Fruit fly (Drosophila melanogaster) Kc167 (cell line): ENCODE data around the gene mthl8.

Experiments used
- Myc ChIP-seq: fragments of >200 bp; optimal IDR thresholded peaks from 2 replicates; lab custom pipeline; 2017; ENCODE audit warnings: missing external identifiers
- Sin3A ChIP-seq: fragments of >200 bp; optimal IDR thresholded peaks from 2 replicates; lab custom pipeline; 2018; ENCODE audit warnings: missing external identifiers
- h ChIP-seq: fragments of >200 bp; optimal IDR thresholded peaks from 3 replicates; lab custom pipeline; 2018; ENCODE audit warnings: missing external identifiers
- insv ChIP-seq: fragments of >200 bp; optimal IDR thresholded peaks from 3 replicates; lab custom pipeline; 2018; ENCODE audit warnings: missing external identifiers
- psq ChIP-seq: fragments of >200 bp; optimal IDR thresholded peaks from 2 replicates; lab custom pipeline; 2017; ENCODE audit warnings: missing external identifiers
- ttk ChIP-seq: sonication (Bioruptor generic); optimal IDR thresholded peaks from 2 replicates; lab custom pipeline; 2017; ENCODE audit warnings: missing external identifiers

Gene mthl8

DNA sequence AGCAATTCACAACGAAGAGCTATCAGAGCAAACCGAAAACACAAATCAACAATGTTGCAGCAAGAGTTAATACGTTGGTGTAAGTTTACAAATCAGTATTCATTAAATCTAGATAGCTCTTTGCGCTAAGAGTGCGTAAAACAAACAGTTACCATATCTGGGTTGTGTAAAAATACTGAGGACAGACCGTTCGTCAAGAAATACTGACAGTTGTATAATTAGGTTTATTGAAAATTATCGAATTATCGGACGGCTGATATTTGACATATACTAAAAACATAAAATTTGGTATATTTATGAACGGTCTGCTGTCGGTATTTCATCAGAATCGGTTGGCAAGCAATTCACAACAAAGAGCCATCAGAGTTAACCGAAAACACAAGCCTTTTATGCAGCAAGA, at the start of gene mthl8:
Gene mthl8, plus strand, starts transcription at position 360 of the 400 bp plus-strand sequence.
- no peak for TF ChIP-seq psq (lab: Kevin White, UChicago)
- no peak for TF ChIP-seq h (lab: Kevin White, UChicago)
- no peak for TF ChIP-seq Sin3A (lab: Kevin White, UChicago)
- TF ChIP-seq insv (lab: Kevin White, UChicago): no peak
- no peak for TF ChIP-seq ttk (lab: Kevin White, UChicago)
- no peak for TF ChIP-seq Myc (lab: Kevin White, UChicago)

DNA sequence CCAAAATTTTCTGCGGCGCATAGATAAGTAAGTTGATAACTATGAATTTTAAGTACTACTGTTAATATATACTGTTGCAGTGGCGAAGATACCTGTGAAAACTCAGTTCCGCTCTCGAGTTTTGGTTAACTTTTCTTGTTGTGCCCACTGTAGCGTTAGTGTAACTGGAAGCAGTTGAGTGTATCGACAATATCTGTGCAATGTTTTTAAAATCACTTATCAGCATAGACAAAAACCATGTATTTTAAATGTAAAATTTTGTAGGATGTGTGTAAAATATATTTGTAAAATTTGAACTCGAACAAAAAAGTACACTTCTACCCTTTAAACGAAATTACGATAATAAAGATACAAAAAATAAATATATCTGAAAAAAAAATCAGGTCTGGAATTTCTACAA, 3.7 kb downstream of the mthl8 start:
- TF ChIP-seq ttk (lab: Kevin White, UChicago): no peak
- no peak for TF ChIP-seq insv (lab: Kevin White, UChicago)
- TF ChIP-seq psq (lab: Kevin White, UChicago): no peak
- no peak for TF ChIP-seq h (lab: Kevin White, UChicago)
- no peak for TF ChIP-seq Myc (lab: Kevin White, UChicago)
- no peak for TF ChIP-seq Sin3A (lab: Kevin White, UChicago)

DNA sequence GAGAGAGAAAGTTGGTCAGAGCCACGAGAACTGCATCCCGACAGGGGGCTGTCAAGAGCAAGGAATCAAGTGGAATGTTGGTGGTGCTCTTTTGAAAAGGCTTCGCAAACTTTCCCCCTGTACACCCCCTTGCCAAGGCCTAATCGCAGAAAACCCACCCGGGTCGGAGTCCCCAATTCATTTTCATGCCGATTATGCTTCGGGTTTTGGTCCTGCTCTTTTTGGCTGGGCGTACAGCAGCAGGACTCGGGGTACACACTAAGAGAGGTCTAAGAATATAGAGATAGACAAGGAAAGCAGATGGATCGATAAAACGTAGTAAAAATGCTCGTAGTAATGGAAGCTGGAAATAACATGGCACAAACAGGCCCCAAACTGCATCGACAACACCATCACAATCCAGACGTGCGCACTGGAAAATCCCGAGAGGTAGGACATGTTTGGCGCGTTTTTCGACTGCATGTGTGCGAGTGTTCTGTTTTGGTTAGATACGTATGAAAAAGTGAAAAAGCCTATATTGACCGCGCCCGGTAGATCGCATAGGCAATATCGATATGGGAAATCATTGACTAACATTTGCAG, 4.6 kb downstream of the mthl8 start:
- no peak for TF ChIP-seq h (lab: Kevin White, UChicago)
- TF ChIP-seq psq (lab: Kevin White, UChicago): no peak
- TF ChIP-seq ttk (lab: Kevin White, UChicago): no peak
- no peak for TF ChIP-seq Sin3A (lab: Kevin White, UChicago)

DNA sequence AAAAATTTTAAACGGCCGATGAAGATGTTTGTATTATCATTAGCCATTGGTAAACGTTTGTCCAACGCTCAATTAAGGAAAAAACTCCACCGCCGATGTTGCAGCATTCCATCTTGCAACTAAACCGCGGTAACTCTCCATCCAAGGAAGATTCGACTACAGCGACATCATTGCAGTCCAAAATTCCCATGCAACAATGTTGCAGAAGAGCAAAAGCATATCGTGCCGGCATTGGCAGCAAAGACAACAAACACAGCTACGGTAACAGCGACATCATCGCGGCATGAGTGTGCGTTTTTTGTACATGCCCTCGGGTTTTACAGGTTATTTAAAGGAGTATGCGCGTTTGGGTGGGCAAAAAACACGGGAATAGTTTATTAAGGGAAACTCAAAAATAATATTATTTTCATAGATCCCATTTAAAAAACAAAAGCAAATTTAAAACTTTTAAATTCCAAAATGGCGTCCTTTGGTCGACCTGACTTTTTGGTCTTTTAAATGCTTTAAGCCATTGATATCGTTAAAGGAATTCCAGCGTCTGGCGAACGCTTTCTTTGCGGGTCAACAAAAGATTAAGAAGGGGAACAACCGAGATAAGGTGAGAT, 7.5 kb downstream of the mthl8 start:
- no peak for TF ChIP-seq psq (lab: Kevin White, UChicago)
- TF ChIP-seq ttk (lab: Kevin White, UChicago): no peak
- TF ChIP-seq insv (lab: Kevin White, UChicago): no peak
- no peak for TF ChIP-seq Myc (lab: Kevin White, UChicago)
- no peak for TF ChIP-seq h (lab: Kevin White, UChicago)
- no peak for TF ChIP-seq Sin3A (lab: Kevin White, UChicago)

DNA sequence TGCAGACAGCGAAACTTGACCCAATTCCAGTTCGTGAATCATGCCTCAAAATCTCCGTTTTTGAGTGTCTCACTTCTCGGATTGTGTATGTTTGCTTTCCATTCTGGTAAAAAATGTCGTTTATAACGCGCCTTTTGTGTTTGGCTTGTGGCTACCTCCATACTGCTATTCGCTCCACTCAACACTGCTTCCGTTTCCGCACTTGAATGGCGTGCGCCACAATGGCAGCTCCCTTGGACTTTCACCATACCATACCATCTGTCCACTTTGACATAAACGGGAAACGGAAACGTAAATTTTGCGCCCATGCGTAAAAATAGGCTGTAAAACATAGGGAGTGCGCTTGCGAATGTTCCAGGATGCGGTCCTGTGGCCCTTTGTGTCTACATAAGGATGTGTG, 12.4 kb downstream of the mthl8 start:
- no peak for TF ChIP-seq Sin3A (lab: Kevin White, UChicago)
- TF ChIP-seq h (lab: Kevin White, UChicago): no peak
- no peak for TF ChIP-seq Myc (lab: Kevin White, UChicago)
- no peak for TF ChIP-seq psq (lab: Kevin White, UChicago)

DNA sequence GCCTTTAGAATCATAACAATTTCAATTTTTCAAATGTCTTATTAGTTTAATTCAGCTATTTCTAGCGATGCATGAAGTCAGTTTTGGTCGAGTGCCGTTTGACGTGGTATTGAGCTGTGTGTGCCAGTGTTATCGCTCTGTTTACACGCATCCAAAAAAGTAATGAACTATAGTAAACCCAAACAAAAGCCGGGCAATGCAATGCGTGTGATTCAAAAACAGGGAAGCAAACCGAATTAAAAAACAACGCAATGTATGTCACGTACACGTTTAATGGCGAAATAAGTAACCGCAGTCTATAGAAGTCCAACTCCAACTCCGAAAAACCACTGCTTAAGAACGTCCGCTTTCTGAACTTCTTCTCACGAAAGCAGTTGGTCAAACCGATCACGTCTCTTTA, 15.7 kb downstream of the mthl8 start:
- no peak for TF ChIP-seq psq (lab: Kevin White, UChicago)
- no peak for TF ChIP-seq insv (lab: Kevin White, UChicago)
- TF ChIP-seq h (lab: Kevin White, UChicago): no peak
- no peak for TF ChIP-seq ttk (lab: Kevin White, UChicago)
- TF ChIP-seq Myc (lab: Kevin White, UChicago): no peak
- no peak for TF ChIP-seq Sin3A (lab: Kevin White, UChicago)

DNA sequence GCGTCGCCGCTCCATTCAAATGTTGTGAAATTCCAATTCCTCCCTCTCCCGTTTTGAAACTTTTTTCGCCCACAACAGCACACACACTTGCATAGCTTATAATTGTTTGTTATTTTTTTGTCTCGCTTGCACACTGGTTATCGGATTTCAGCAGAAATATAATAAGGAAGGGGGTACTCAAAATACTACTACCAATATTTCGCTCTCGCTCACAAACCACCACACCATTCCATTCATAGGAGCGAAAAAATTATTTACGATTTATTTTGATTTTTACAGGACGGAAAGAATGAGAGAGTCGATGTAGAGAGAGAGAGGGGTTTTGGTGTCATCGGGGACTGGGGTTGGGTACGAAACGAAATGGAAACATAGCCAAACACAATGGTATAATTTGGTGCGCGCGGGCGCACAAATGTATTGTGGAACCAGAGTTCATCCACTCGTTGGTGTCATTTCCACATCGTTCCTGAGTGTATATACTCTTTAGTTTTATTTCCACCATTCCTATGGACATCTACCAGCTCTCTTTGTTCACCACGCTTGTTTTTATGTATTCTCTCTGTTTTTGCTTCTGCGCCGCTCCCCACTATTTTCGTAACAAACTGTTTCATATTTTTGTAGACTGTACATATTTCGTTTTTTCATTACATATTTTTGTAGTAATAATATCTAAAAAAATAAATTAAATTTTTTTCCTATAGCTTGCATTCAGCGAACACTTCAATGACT, 18.1 kb downstream of the mthl8 start:
- no peak for TF ChIP-seq Sin3A (lab: Kevin White, UChicago)
- no peak for TF ChIP-seq insv (lab: Kevin White, UChicago)
- no peak for TF ChIP-seq psq (lab: Kevin White, UChicago)
- no peak for TF ChIP-seq ttk (lab: Kevin White, UChicago)
- no peak for TF ChIP-seq h (lab: Kevin White, UChicago)
- no peak for TF ChIP-seq Myc (lab: Kevin White, UChicago)

DNA sequence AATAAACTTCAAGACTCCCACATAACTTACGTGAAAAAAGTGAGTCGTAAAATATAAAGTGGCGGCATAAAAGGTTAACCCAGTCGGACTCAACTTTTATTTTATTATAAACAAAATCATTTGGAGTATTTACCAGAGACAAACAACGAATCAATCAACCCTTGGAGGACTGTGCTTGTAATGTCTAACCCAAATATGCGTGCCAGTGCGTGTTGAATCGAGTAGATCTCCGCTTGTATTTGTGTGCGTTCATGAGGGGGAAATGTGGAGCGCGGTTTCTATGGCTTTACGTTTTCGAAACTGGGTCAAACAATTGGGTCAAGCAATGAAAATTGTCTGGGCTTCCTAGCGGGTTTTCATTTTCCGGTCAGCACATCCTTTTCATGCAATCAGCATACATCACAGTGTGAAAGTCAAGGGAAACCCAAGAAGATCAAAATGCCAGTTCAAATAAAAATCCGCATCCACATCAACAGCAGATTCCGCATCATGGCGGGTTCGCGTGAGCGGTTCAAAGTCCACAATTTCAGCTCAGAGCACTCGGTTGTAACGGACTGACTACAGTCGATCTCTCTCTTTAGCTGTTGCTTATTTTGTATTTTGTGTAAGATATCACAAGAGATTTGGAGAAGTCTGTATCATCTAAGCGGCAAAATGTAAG, 19.3 kb downstream of the mthl8 start:
- TF ChIP-seq Sin3A (lab: Kevin White, UChicago) (no peak), h (lab: Kevin White, UChicago) (no peak), ttk (lab: Kevin White, UChicago) (no peak)

DNA sequence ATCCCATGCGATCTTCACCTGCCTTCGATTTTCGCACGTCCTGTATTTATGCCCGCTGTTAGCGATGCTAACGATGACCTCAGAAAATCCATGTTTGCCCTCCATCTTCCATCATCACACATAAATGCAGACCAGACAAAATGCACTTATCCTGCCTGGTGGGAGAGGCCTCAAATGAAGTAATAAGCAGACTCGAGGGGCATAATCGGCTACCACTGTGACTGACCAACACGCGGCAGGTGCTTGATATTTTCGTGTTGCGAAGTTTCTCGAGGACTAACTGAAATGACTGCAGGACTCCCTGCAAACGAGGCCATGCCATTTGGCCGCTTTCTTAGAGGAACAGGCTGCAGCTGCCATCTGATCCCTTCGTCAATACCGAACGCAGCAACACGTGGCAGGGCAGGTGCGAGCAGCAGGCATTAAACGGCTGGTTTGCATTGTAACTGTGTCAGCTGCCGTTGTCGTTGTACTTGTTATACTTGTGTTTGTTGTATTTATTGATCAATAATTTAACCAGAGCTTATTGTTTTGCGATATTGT, 25.5 kb downstream of the mthl8 start:
- TF ChIP-seq psq (lab: Kevin White, UChicago): no peak
- TF ChIP-seq h (lab: Kevin White, UChicago): no peak
- TF ChIP-seq Myc (lab: Kevin White, UChicago): no peak
- TF ChIP-seq Sin3A (lab: Kevin White, UChicago): no peak
- no peak for TF ChIP-seq insv (lab: Kevin White, UChicago)
- no peak for TF ChIP-seq ttk (lab: Kevin White, UChicago)

DNA sequence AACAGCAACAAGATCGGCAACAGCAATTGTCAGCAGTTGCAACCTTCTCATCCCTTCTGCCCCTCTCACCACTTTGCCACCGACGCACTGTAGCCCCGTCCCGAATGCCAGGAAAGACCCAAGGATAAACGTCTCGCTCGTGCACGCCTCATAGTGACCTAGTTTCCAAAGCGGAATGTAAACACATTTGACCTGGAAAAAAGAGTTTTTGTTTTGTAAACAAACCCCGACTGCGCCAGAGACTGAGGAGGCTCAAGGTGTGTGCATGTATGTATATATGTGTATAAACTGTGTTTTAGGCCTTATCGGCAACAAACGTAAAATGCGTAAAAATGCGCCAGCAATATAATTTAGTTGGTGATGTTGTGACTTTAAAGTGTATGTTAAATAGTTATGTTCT, 27.5 kb downstream of the mthl8 start:
- TF ChIP-seq Myc (lab: Kevin White, UChicago) (no peak), insv (lab: Kevin White, UChicago) (no peak), psq (lab: Kevin White, UChicago) (no peak), ttk (lab: Kevin White, UChicago) (no peak), Sin3A (lab: Kevin White, UChicago) (no peak), h (lab: Kevin White, UChicago) (no peak)

DNA sequence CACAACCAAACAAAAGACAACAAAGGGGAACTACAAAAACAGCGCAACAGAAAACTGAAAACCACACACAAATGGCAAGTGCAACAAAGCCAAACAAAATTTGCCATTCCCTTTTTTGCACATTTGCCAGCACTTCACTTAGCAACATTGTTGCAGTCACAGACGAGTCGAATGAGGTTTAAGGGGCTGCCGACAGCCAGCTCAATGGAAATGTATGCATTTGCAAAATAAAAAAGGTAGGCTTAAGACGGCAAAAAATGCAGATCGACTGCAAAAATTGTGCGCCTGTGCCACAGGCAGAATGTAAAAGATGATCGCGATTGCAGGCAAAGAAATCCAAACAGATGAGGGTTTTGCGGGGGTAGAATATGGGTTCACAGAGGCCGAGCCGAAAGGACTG, 28.6 kb downstream of the mthl8 start:
- no peak for TF ChIP-seq h (lab: Kevin White, UChicago)
- TF ChIP-seq Myc (lab: Kevin White, UChicago): no peak
- TF ChIP-seq psq (lab: Kevin White, UChicago): no peak
- TF ChIP-seq Sin3A (lab: Kevin White, UChicago): no peak
- no peak for TF ChIP-seq ttk (lab: Kevin White, UChicago)
- no peak for TF ChIP-seq insv (lab: Kevin White, UChicago)
